Comparison of ENCODE assay signal across 4 worm cellular contexts in genomic region chrX:3040021-3040420, ce11.
TF ChIP-seq lines count a peak whose summit lies in the region.

No protein-coding gene starts in this region.

TF ChIP-seq in whole organism, L1 larva, 84 proteins besides CTCF, POLR2A, EP300 and RAD21:
- TF ChIP-seq lin-14 (GFP tag; optimal IDR thresholded peaks at IDR 0.05; lab: Kevin White, UChicago) (peak; percentile 20), ces-1 (GFP tag; optimal IDR thresholded peaks at IDR 0.05; lab: Kevin White, UChicago) (peak; percentile 15), nhr-77 (tag; optimal IDR thresholded peaks at IDR 0.05; lab: Kevin White, UChicago) (no peak)

TF ChIP-seq in whole organism, L4 larva, 104 proteins besides CTCF, POLR2A, EP300 and RAD21:
- TF ChIP-seq fkh-10 (GFP tag; optimal IDR thresholded peaks at IDR 0.05; lab: Kevin White, UChicago), result peak; percentile 33
- peak; percentile 53 for TF ChIP-seq ces-1 (GFP tag; optimal IDR thresholded peaks at IDR 0.05; lab: Kevin White, UChicago)
- no peak for TF ChIP-seq lin-13 (GFP tag; optimal IDR thresholded peaks at IDR 0.05; lab: Kevin White, UChicago)
- no peak for TF ChIP-seq zip-11 (GFP tag; IDR thresholded peaks at IDR 0.05; lab: Robert Waterston, UW)

TF ChIP-seq in whole organism, late embryonic, 69 proteins besides CTCF, POLR2A, EP300 and RAD21:
- TF ChIP-seq unc-42 (tag; optimal IDR thresholded peaks at IDR 0.05; lab: Kevin White, UChicago) (peak; percentile 71), ttx-3 (tag; optimal IDR thresholded peaks at IDR 0.05; lab: Kevin White, UChicago) (no peak), elt-2 (tag; optimal IDR thresholded peaks at IDR 0.05; lab: Kevin White, UChicago) (no peak), unc-86 (tag; optimal IDR thresholded peaks at IDR 0.05; lab: Kevin White, UChicago) (no peak)

TF ChIP-seq in whole organism, mixed stage, embryonic, 35 proteins besides CTCF, POLR2A, EP300 and RAD21:
- TF ChIP-seq ces-1 (GFP tag; optimal IDR thresholded peaks at IDR 0.05; lab: Kevin White, UChicago) (peak; percentile 93), nhr-76 (tag; optimal IDR thresholded peaks at IDR 0.05; lab: Kevin White, UChicago) (no peak), nhr-2 (tag; optimal IDR thresholded peaks at IDR 0.05; lab: Kevin White, UChicago) (no peak), ham-2 (GFP tag; optimal IDR thresholded peaks at IDR 0.05; lab: Kevin White, UChicago) (no peak), elt-1 (tag; optimal IDR thresholded peaks at IDR 0.05; lab: Kevin White, UChicago; ENCODE audit: borderline replicate concordance, insufficient read depth) (no peak), unc-120 (tag; optimal IDR thresholded peaks at IDR 0.05; lab: Kevin White, UChicago; ENCODE audit: poor library complexity, severe bottlenecking) (no peak), lin-13 (tag; optimal IDR thresholded peaks at IDR 0.05; lab: Kevin White, UChicago) (no peak)

Comparison
In these comparisons a context has a peak if more than half of its experiments do, and no peak if none do; other contexts are left out.
1. Of the 29 proteins assayed by ChIP-seq in both whole organism, L4 larva and whole organism, L1 larva: peak only in whole organism, L4 larva: fkh-10; only in whole organism, L1 larva: none; in both: ces-1; in neither: 27.